Worm (Caenorhabditis elegans) whole organism, L1 larva: ENCODE measurements around the gene R02F2.7.

Source experiments
- aha-1 ChIP-seq: fragments of 150-350 bp; optimal IDR thresholded peaks from 2 replicates; lab custom pipeline; 2014; ENCODE audit warnings: missing biosample characterization, missing genetic modification characterization
- aly-2 ChIP-seq: fragments of 150-350 bp; optimal IDR thresholded peaks from 2 replicates; lab custom pipeline; 2014; ENCODE audit warnings: missing biosample characterization, missing genetic modification characterization
- efl-3 ChIP-seq: fragments of 200-800 bp; sonication (Bioruptor generic); optimal IDR thresholded peaks from 2 replicates; lab custom pipeline; 2018; ENCODE audit warnings: mild to moderate bottlenecking, missing genetic modification characterization, missing compliant biosample characterization
- egl-13 ChIP-seq: sonication (generic microtip); optimal IDR thresholded peaks from 2 replicates; lab custom pipeline; 2016; ENCODE audit warnings: missing genotype, missing genetic modification reagents, missing genetic modification characterization, missing compliant biosample characterization
- elt-2 ChIP-seq: sonication (generic microtip); optimal IDR thresholded peaks from 2 replicates; lab custom pipeline; 2016; ENCODE audit warnings: missing genetic modification characterization, mild to moderate bottlenecking, inconsistent platforms, missing compliant biosample characterization, missing genetic modification reagents
- fos-1 ChIP-seq: fragments of 150-350 bp; optimal IDR thresholded peaks from 2 replicates; lab custom pipeline; 2014; ENCODE audit warnings: missing biosample characterization, missing genetic modification characterization
- jun-1 ChIP-seq: fragments of 150-350 bp; optimal IDR thresholded peaks from 2 replicates; lab custom pipeline; 2014; ENCODE audit warnings: missing biosample characterization, missing genetic modification reagents, missing genetic modification characterization
- mdl-1 ChIP-seq, 2 experiments: fragments of 150-350 bp; optimal IDR thresholded peaks; 2 replicates each; lab custom pipeline; 2014 to 2017; ENCODE audit warnings: missing biosample characterization in 2 of 2, missing genetic modification characterization in 2 of 2, inconsistent platforms in 1 of 2
- zag-1 ChIP-seq: fragments of 150-350 bp; optimal IDR thresholded peaks from 2 replicates; lab custom pipeline; 2014; ENCODE audit warnings: missing biosample characterization, missing genetic modification characterization

DNA sequence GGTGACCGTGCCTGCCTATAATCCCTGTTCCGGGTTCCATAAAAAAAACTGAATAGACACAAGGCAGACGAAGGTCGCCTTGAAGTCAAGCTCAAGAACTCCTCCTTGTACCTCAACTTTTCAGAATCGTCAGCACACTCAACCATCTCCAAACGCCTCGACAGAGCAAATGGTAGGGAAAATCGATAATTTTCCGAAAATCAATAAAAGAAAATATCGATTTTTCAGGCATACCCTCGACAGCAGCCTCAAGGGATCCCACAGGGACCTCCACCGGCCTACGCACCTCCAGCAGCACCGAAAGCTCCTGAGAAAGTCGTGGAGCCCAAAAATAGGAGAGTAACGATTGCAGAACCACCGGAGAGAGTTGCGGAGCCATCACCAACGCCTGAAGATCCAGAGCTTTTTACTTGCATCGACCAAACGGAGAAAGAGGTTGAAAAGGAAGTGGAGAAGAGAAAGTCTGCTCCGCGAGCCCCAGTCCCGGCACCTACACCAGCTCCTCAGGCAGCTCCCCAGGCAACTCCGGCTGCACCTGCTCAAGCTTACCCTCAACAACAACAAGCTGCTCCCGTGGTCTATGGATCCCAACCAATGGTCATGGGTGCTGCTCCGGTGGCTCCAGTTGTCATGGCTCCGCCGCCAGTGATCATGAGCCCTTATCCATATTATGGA lies 3.9 kb downstream of the R02F2.7 start:
- TF ChIP-seq fos-1 (tag; lab: Kevin White, UChicago) = no peak
- TF ChIP-seq egl-13 = no peak
- TF ChIP-seq efl-3 (GFP tag; lab: Kevin White, UChicago) = no peak
- no peak for TF ChIP-seq mdl-1 (tag; optimal IDR thresholded peaks at IDR 0.05; lab: Kevin White, UChicago)
- no peak for TF ChIP-seq zag-1 (tag; lab: Kevin White, UChicago)
- TF ChIP-seq elt-2 = no peak
- no peak for TF ChIP-seq aly-2
- no peak for TF ChIP-seq jun-1 (tag; lab: Kevin White, UChicago)
- no peak for TF ChIP-seq aha-1 (tag; lab: Kevin White, UChicago)
